Worm (Caenorhabditis elegans): Measurements from ENCODE around the gene pgap-1.

DNA sequence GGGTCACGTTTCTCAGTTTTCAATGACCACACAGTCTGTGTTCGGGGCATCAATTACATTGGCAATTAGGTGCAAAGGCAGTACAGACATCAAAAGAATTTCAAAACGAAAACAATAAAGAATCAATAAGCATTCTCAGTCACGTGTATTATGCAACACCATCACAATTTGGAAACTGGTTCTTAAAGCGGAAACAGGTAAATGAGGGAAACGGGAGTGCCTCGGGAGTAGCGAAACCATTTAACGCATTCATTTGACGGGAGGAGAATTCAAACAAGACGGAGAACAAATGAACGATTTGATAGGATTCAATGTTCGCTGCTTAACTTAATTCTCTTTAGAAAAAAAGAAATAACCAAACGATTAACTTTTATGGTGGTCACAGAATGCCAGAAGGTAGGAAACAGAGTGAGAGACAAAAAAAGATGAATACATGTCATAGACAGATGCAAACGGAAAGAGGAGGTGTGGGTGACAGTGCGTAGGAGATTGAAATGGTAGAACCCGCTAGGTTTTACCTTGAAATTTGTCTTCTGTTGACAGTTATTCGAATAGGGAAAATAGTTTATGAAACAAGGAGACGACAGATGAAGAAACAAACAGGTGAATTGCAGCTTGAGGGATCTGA lies 44.9 kb upstream of the pgap-1 start:
- TF ChIP-seq Y53F4B.3 (GFP tag; IDR thresholded peaks at IDR 0.05), result no peak
- no peak for TF ChIP-seq rcor-1 (GFP tag; IDR thresholded peaks at IDR 0.05)
- no peak for TF ChIP-seq nfya-2 (GFP tag; IDR thresholded peaks at IDR 0.05)
- TF ChIP-seq snpc-4 (GFP tag; optimal IDR thresholded peaks at IDR 0.05), result no peak
- no peak for TF ChIP-seq snpc-4 (tag; optimal IDR thresholded peaks at IDR 0.05)
- no peak for TF ChIP-seq athp-1 (tag; optimal IDR thresholded peaks at IDR 0.05)
- no peak for TF ChIP-seq dpl-1 (GFP tag; optimal IDR thresholded peaks at IDR 0.05)
- TF ChIP-seq unc-130 (GFP tag; optimal IDR thresholded peaks at IDR 0.05), result no peak
- no peak for TF ChIP-seq lin-35 (GFP tag; optimal IDR thresholded peaks at IDR 0.05)
- TF ChIP-seq ekl-4 (GFP tag; IDR thresholded peaks at IDR 0.05), result no peak
- TF ChIP-seq Y95B8A.8 (GFP tag; IDR thresholded peaks at IDR 0.05), result no peak
